Worm (Caenorhabditis elegans) whole organism, young adult: Measurements from ENCODE around the gene C24H11.5.
"Not testable (repeated sequence)": the region's sequence is repeated elsewhere in the genome, so short reads cannot be mapped to it uniquely, and the experiment has no call there.

Source experiments
- B0019.2 ChIP-seq: fragments of 200-800 bp; sonication (Bioruptor generic); conservative IDR thresholded peaks from 2 replicates; pipeline ENCODE4 v1.3.6; 2022; ENCODE audit warnings: missing genetic modification reagents, missing genetic modification characterization, missing compliant biosample characterization
- B0261.1 ChIP-seq: sonication (generic microtip); optimal IDR thresholded peaks from 2 replicates; lab custom pipeline; 2016; ENCODE audit warnings: mild to moderate bottlenecking, missing genetic modification characterization, moderate library complexity, missing compliant biosample characterization
- B0336.3 ChIP-seq: fragments of 200-800 bp; sonication (Bioruptor generic); IDR thresholded peaks from 2 replicates; pipeline ENCODE4 v1.3.6; 2022; ENCODE audit warnings: missing genetic modification characterization, missing compliant biosample characterization
- D2030.7 ChIP-seq: fragments of 200-800 bp; sonication (Bioruptor generic); IDR thresholded peaks from 2 replicates; pipeline ENCODE4 v1.3.6; 2022; ENCODE audit warnings: missing genetic modification reagents, missing genetic modification characterization, missing compliant biosample characterization
- F10E7.11 ChIP-seq: sonication (generic microtip); optimal IDR thresholded peaks from 2 replicates; lab custom pipeline; 2017; ENCODE audit warnings: mild to moderate bottlenecking, missing genetic modification characterization, moderate library complexity, missing compliant biosample characterization
- F33H1.4 ChIP-seq: fragments of 200-800 bp; sonication (Bioruptor generic); IDR thresholded peaks from 2 replicates; pipeline ENCODE4 v1.3.6; 2022; ENCODE audit warnings: missing genetic modification reagents, missing genetic modification characterization, missing compliant biosample characterization
- F39B2.1 ChIP-seq: fragments of 200-800 bp; sonication (Bioruptor generic); IDR thresholded peaks from 2 replicates; pipeline ENCODE4 v1.3.6; 2022; ENCODE audit warnings: missing genetic modification reagents, missing genetic modification characterization, missing compliant biosample characterization
- F49E8.2 ChIP-seq: sonication (generic microtip); optimal IDR thresholded peaks from 3 replicates; lab custom pipeline; 2017; ENCODE audit warnings: missing genetic modification characterization, mild to moderate bottlenecking, missing compliant biosample characterization, antibody characterized with exemption, moderate library complexity; ENCODE audit not compliant: insufficient read depth
- F57A8.1 ChIP-seq: fragments of 200-800 bp; sonication (Bioruptor generic); optimal IDR thresholded peaks from 2 replicates; lab custom pipeline; 2018; ENCODE audit warnings: mild to moderate bottlenecking, missing genetic modification characterization, moderate library complexity, missing compliant biosample characterization
- K11D2.4 ChIP-seq: fragments of 200-800 bp; sonication (Bioruptor generic); IDR thresholded peaks from 2 replicates; pipeline ENCODE4 v1.3.6; 2022; ENCODE audit warnings: missing genetic modification reagents, missing genetic modification characterization, missing compliant biosample characterization
- K12H6.12 ChIP-seq: fragments of 200-800 bp; sonication (Bioruptor generic); optimal IDR thresholded peaks from 2 replicates; lab custom pipeline; 2018; ENCODE audit warnings: mild to moderate bottlenecking, missing genetic modification characterization, missing compliant biosample characterization
- Y53F4B.3 ChIP-seq: fragments of 200-800 bp; sonication (Bioruptor generic); IDR thresholded peaks from 2 replicates; pipeline ENCODE4 v1.3.6; 2022; ENCODE audit warnings: missing genetic modification reagents, missing genetic modification characterization, missing compliant biosample characterization
- akir-1 ChIP-seq: fragments of 200-800 bp; sonication (Bioruptor generic); optimal IDR thresholded peaks from 2 replicates; lab custom pipeline; 2018; ENCODE audit warnings: mild to moderate bottlenecking, missing genetic modification characterization, moderate library complexity, missing compliant biosample characterization
- bed-2 ChIP-seq: fragments of 200-800 bp; sonication (Bioruptor generic); IDR thresholded peaks from 2 replicates; pipeline ENCODE4 v1.3.6; 2022; ENCODE audit warnings: missing genetic modification reagents, missing genetic modification characterization, missing compliant biosample characterization
- cebp-2 ChIP-seq: fragments of 200-800 bp; sonication (Bioruptor generic); IDR thresholded peaks from 2 replicates; pipeline ENCODE4 v1.3.6; 2022; ENCODE audit warnings: missing genetic modification characterization, missing compliant biosample characterization
- ceh-79 ChIP-seq: sonication (generic microtip); optimal IDR thresholded peaks from 2 replicates; lab custom pipeline; 2017; ENCODE audit warnings: mild to moderate bottlenecking, missing genetic modification characterization, missing compliant biosample characterization
- ceh-91 ChIP-seq: fragments of 200-800 bp; sonication (Bioruptor generic); IDR thresholded peaks from 2 replicates; pipeline ENCODE4 v1.3.6; 2022; ENCODE audit warnings: missing genetic modification reagents, missing genetic modification characterization, missing compliant biosample characterization
- egl-18 ChIP-seq: fragments of 200-800 bp; sonication (Bioruptor generic); IDR thresholded peaks from 2 replicates; pipeline ENCODE4 v1.3.6; 2022; ENCODE audit warnings: missing genetic modification reagents, missing genetic modification characterization, missing compliant biosample characterization
- egrh-3 ChIP-seq: fragments of 200-800 bp; sonication (Bioruptor generic); IDR thresholded peaks from 2 replicates; pipeline ENCODE4 v1.3.6; 2022; ENCODE audit warnings: missing genetic modification reagents, missing genetic modification characterization, missing compliant biosample characterization
- ets-4 ChIP-seq: fragments of 200-800 bp; sonication (Bioruptor generic); optimal IDR thresholded peaks from 2 replicates; lab custom pipeline; 2018; ENCODE audit warnings: mild to moderate bottlenecking, missing genetic modification characterization, missing compliant biosample characterization
- hlh-26 ChIP-seq: fragments of 200-800 bp; sonication (Bioruptor generic); conservative IDR thresholded peaks from 2 replicates; pipeline ENCODE4 v1.3.6; 2022; ENCODE audit warnings: missing genetic modification reagents, missing genetic modification characterization, missing compliant biosample characterization
- hrde-1 ChIP-seq: sonication (generic microtip); optimal IDR thresholded peaks from 2 replicates; lab custom pipeline; 2016; ENCODE audit warnings: missing genetic modification characterization, mild to moderate bottlenecking, missing compliant biosample characterization, moderate library complexity, missing genotype, missing genetic modification reagents, borderline replicate concordance
- lag-1 ChIP-seq: fragments of 200-800 bp; sonication (Bioruptor generic); IDR thresholded peaks from 2 replicates; pipeline ENCODE4 v1.3.6; 2022; ENCODE audit warnings: missing genetic modification reagents, missing genetic modification characterization, missing compliant biosample characterization
- let-607 ChIP-seq, 2 experiments: fragments of 200-800 bp in 1 of 2; sonication (Bioruptor generic) in 1 of 2; sonication (generic microtip) in 1 of 2; optimal IDR thresholded peaks; 2 replicates each; lab custom pipeline; 2016 to 2018; ENCODE audit warnings: mild to moderate bottlenecking in 2 of 2, missing compliant biosample characterization in 2 of 2, missing genetic modification characterization in 2 of 2, moderate library complexity in 2 of 2, missing genotype in 1 of 2
- lin-35 ChIP-seq, 3 experiments: fragments of 150-350 bp in 2 of 3; sonication (generic microtip) in 1 of 3; optimal IDR thresholded peaks; 2 replicates each; lab custom pipeline; 2014 to 2018; ENCODE audit warnings: missing biosample characterization in 3 of 3, missing genetic modification characterization in 3 of 3, missing genetic modification reagents in 3 of 3
- lir-1 ChIP-seq: fragments of 200-800 bp; sonication (Bioruptor generic); conservative IDR thresholded peaks from 2 replicates; pipeline ENCODE4 v1.3.6; 2022; ENCODE audit warnings: missing genetic modification reagents, missing genetic modification characterization, missing compliant biosample characterization
- lsl-1 ChIP-seq: fragments of 200-800 bp; sonication (Bioruptor generic); optimal IDR thresholded peaks from 2 replicates; lab custom pipeline; 2018; ENCODE audit warnings: mild to moderate bottlenecking, missing genetic modification characterization, moderate library complexity, missing compliant biosample characterization
- madf-6 ChIP-seq: fragments of 200-800 bp; sonication (Bioruptor generic); IDR thresholded peaks from 2 replicates; pipeline ENCODE4 v1.3.6; 2022; ENCODE audit warnings: missing genetic modification reagents, missing genetic modification characterization, missing compliant biosample characterization
- mxl-1 ChIP-seq: sonication (generic microtip); optimal IDR thresholded peaks from 2 replicates; lab custom pipeline; 2016; ENCODE audit warnings: missing genetic modification characterization, missing compliant biosample characterization
- pbrm-1 ChIP-seq: fragments of 200-800 bp; sonication (Bioruptor generic); IDR thresholded peaks from 2 replicates; pipeline ENCODE4 v1.3.6; 2022; ENCODE audit warnings: missing genetic modification reagents, missing genetic modification characterization, missing compliant biosample characterization
- sdz-38 ChIP-seq: sonication (generic microtip); optimal IDR thresholded peaks from 2 replicates; lab custom pipeline; 2016; ENCODE audit warnings: missing genotype, missing genetic modification characterization, missing compliant biosample characterization
- snpc-1.1 ChIP-seq: sonication (generic microtip); optimal IDR thresholded peaks from 2 replicates; lab custom pipeline; 2017; ENCODE audit warnings: missing genetic modification characterization, mild to moderate bottlenecking, missing compliant biosample characterization, antibody characterized with exemption, moderate library complexity, missing genotype, missing genetic modification reagents; ENCODE audit not compliant: insufficient read depth
- snpc-1.3 ChIP-seq: sonication (generic microtip); optimal IDR thresholded peaks from 2 replicates; lab custom pipeline; 2017; ENCODE audit warnings: missing genetic modification characterization, mild to moderate bottlenecking, missing compliant biosample characterization, antibody characterized with exemption, moderate library complexity, missing genotype, missing genetic modification reagents; ENCODE audit not compliant: insufficient read depth
- tbx-9 ChIP-seq: sonication (generic microtip); optimal IDR thresholded peaks from 2 replicates; lab custom pipeline; 2016; ENCODE audit warnings: borderline replicate concordance, missing genetic modification characterization, inconsistent platforms, missing compliant biosample characterization
- zfh-2 ChIP-seq: fragments of 200-800 bp; sonication (Bioruptor generic); conservative IDR thresholded peaks from 2 replicates; pipeline ENCODE4 v1.3.6; 2022; ENCODE audit warnings: missing genetic modification reagents, missing genetic modification characterization, missing compliant biosample characterization
- ztf-6 ChIP-seq: fragments of 200-800 bp; sonication (Bioruptor generic); IDR thresholded peaks from 2 replicates; pipeline ENCODE4 v1.3.6; 2022; ENCODE audit warnings: missing genetic modification reagents, missing genetic modification characterization, missing compliant biosample characterization

Gene C24H11.5

ce11 chrIII:11746718-11747117, 33.3 kb upstream of the C24H11.5 start, which contains the start of gene mrt-2 (continued):
- TF ChIP-seq lir-1 (peak; percentile 74), madf-6 (GFP tag; lab: Robert Waterston, UW) (peak; percentile 67), B0336.3 (GFP tag; lab: Robert Waterston, UW) (peak; percentile 22; the same call in 1 of the 2 replicates), K12H6.12 (peak; percentile 42), ets-4 (GFP tag; lab: Kevin White, UChicago) (no peak)

- TF ChIP-seq K11D2.4 (0 out of 2 replicates have a peak, but pooled peaks have one; percentile 21), pbrm-1 (no peak)
Measured at ce11 chrIII:11750232-11750631, 29.8 kb upstream of the C24H11.5 start.

- TF ChIP-seq lsl-1 (peak; percentile 50), F33H1.4 (GFP tag; lab: Robert Waterston, UW) (0 out of 2 replicates have a peak, but pooled peaks have one; percentile 18), ceh-91 (peak; percentile 56; the same call in 1 of the 2 replicates), F57A8.1 (GFP tag; lab: Kevin White, UChicago) (no peak), egl-18 (no peak), madf-6 (GFP tag; lab: Robert Waterston, UW) (peak; percentile 59), bed-2 (no peak)
Measured at ce11 chrIII:11750817-11751216, 29.2 kb upstream of the C24H11.5 start.

- no peak for TF ChIP-seq Y53F4B.3 (GFP tag; lab: Robert Waterston, UW)
- no peak for TF ChIP-seq akir-1 (GFP tag; lab: Kevin White, UChicago)
- no peak for TF ChIP-seq ceh-79
- TF ChIP-seq B0261.1 (tag; lab: Kevin White, UChicago): no peak
- no peak for TF ChIP-seq pbrm-1
- no peak for TF ChIP-seq lag-1 (GFP tag; lab: Robert Waterston, UW)
- TF ChIP-seq zfh-2 (GFP tag; lab: Robert Waterston, UW): peak; percentile 53
- TF ChIP-seq snpc-1.1 (tag; lab: Kevin White, UChicago): no peak
Measured at ce11 chrIII:11757892-11758291, 22.1 kb upstream of the C24H11.5 start.

- TF ChIP-seq akir-1 (GFP tag; lab: Kevin White, UChicago) (no peak), zfh-2 (GFP tag; lab: Robert Waterston, UW) (peak; percentile 63), cebp-2 (GFP tag; lab: Robert Waterston, UW) (0 out of 2 replicates have a peak, but pooled peaks have one; percentile 57), F49E8.2 (tag; lab: Kevin White, UChicago) (no peak)
Measured at ce11 chrIII:11760634-11761033, 19.4 kb upstream of the C24H11.5 start.

ce11 chrIII:11773581-11773980, 6.5 kb upstream of the C24H11.5 start, which contains the start of gene gbf-1:
gbf-1 (minus strand) TSS chrIII:11773681.
- not testable (repeated sequence) for TF ChIP-seq mxl-1; let-607 (tag; optimal IDR thresholded peaks at IDR 0.05; lab: Kevin White, UChicago); sdz-38 (tag; lab: Kevin White, UChicago)

- TF ChIP-seq K11D2.4: no peak
- no peak for TF ChIP-seq madf-6 (GFP tag; lab: Robert Waterston, UW)
- TF ChIP-seq hlh-26 (GFP tag; lab: Robert Waterston, UW): no peak
- TF ChIP-seq snpc-1.3 (tag; lab: Kevin White, UChicago): peak; percentile 33
- TF ChIP-seq hrde-1 (tag; lab: Kevin White, UChicago): no peak
- no peak for TF ChIP-seq B0019.2 (GFP tag; lab: Robert Waterston, UW)
- no peak for TF ChIP-seq ets-4 (GFP tag; lab: Kevin White, UChicago)
- no peak for TF ChIP-seq D2030.7 (GFP tag; lab: Robert Waterston, UW)
- no peak for TF ChIP-seq Y53F4B.3 (GFP tag; lab: Robert Waterston, UW)
- TF ChIP-seq tbx-9 (tag; lab: Kevin White, UChicago): no peak
- no peak for TF ChIP-seq F10E7.11 (tag; lab: Kevin White, UChicago)
- TF ChIP-seq pbrm-1: no peak
- peak in 1 of 3 experiments; percentile 27 for TF ChIP-seq lin-35 (GFP tag; optimal IDR thresholded peaks at IDR 0.05; lab: Kevin White, UChicago)
- TF ChIP-seq egrh-3 (GFP tag; lab: Robert Waterston, UW): no peak
- no peak for TF ChIP-seq F39B2.1 (GFP tag; lab: Robert Waterston, UW)
- TF ChIP-seq ztf-6 (GFP tag; lab: Robert Waterston, UW): no peak
Measured at ce11 chrIII:11774508-11775000, 5.5 kb upstream of the C24H11.5 start, which contains the start of gene immp-1. immp-1 (plus strand) TSS chrIII:11774950.
